Worm (Caenorhabditis elegans) whole organism, L4/young adult: Measurements from ENCODE around the gene acr-8.

Experiments
- dao-5 ChIP-seq: sonication (generic microtip); optimal IDR thresholded peaks from 2 replicates; lab custom pipeline; 2016; ENCODE audit warnings: missing genotype, missing genetic modification characterization, moderate library complexity, missing compliant biosample characterization
- him-1 ChIP-seq: sonication (generic microtip); optimal IDR thresholded peaks from 2 replicates; lab custom pipeline; 2016; ENCODE audit warnings: missing genotype, missing genetic modification reagents, missing genetic modification characterization, missing compliant biosample characterization

DNA sequence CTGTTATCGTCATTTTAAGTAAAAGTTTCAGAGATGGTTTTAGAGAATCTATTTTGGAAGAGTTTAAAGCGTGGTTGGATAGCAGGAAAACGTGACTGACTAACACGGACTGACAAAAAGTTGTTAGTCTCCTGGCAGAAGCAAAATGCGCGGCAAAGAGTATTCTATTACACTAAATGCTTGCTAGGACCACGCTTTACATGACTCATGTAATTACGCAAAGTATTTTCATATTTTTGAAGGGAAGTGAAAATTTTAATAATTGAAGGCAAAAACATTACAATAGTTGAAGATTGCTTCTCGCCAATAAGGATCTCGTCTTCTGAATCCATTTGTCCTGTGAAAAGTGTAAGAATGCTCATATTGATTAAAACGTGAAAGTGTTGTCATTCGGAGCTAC, 6.3 kb upstream of the acr-8 start, which contains the start of gene gur-3:
- no peak for TF ChIP-seq dao-5 (tag; lab: Kevin White, UChicago)
- TF ChIP-seq him-1 (tag; lab: Kevin White, UChicago) = no peak
